Fruit fly (Drosophila melanogaster) whole organism, embryonic: ENCODE data around the gene CG7497.
A peak's percentile ranks its signal among the peaks of the same experiment; 100 is the strongest.

Experiments
- Aef1 ChIP-seq: fragments of 200-800 bp; sonication (Bioruptor generic); IDR thresholded peaks from 3 replicates; pipeline ENCODE4 v1.3.6; 2022; ENCODE audit warnings: missing biosample characterization, missing genetic modification characterization
- Atf-2 ChIP-seq: fragments of 200-800 bp; sonication (Bioruptor generic); optimal IDR thresholded peaks from 2 replicates; lab custom pipeline; 2016; ENCODE audit warnings: missing biosample characterization, missing genetic modification characterization
- Blimp-1 ChIP-seq: fragments of 200-800 bp; sonication (Bioruptor generic); optimal IDR thresholded peaks from 3 replicates; lab custom pipeline; 2018; ENCODE audit warnings: missing biosample characterization, missing genetic modification characterization, mild to moderate bottlenecking, moderate library complexity, missing genetic modification reagents
- BtbVII ChIP-seq: fragments of 200-800 bp; sonication (Bioruptor generic); optimal IDR thresholded peaks from 3 replicates; lab custom pipeline; 2017; ENCODE audit warnings: missing biosample characterization, mild to moderate bottlenecking, missing genetic modification characterization
- C15 ChIP-seq: fragments of 200-800 bp; sonication (Bioruptor generic); IDR thresholded peaks from 3 replicates; pipeline ENCODE4 v1.3.6; 2022; ENCODE audit warnings: missing biosample characterization, missing genetic modification characterization
- CG10462 ChIP-seq: fragments of 200-800 bp; sonication (Bioruptor generic); optimal IDR thresholded peaks from 2 replicates; lab custom pipeline; 2016; ENCODE audit warnings: missing biosample characterization, missing genetic modification characterization
- CG10979 ChIP-seq: fragments of 200-800 bp; sonication (Bioruptor generic); optimal IDR thresholded peaks from 2 replicates; lab custom pipeline; 2018; ENCODE audit warnings: missing biosample characterization, mild to moderate bottlenecking, missing genetic modification characterization, moderate library complexity
- CG11398 ChIP-seq: fragments of 200-800 bp; sonication (Bioruptor generic); optimal IDR thresholded peaks from 2 replicates; lab custom pipeline; 2016; ENCODE audit warnings: missing biosample characterization, missing genetic modification characterization
- CG12071 ChIP-seq: fragments of 200-800 bp; sonication (Bioruptor generic); optimal IDR thresholded peaks from 3 replicates; lab custom pipeline; 2018; ENCODE audit warnings: missing biosample characterization, mild to moderate bottlenecking, missing genetic modification characterization
- CG13296 ChIP-seq: fragments of 200-800 bp; sonication (Bioruptor generic); optimal IDR thresholded peaks from 3 replicates; lab custom pipeline; 2018; ENCODE audit warnings: missing biosample characterization, mild to moderate bottlenecking, missing genetic modification characterization
- CG1529 ChIP-seq: fragments of 200-800 bp; sonication (Bioruptor generic); optimal IDR thresholded peaks from 3 replicates; lab custom pipeline; 2018; ENCODE audit warnings: missing biosample characterization, missing genetic modification characterization
- CG1602 ChIP-seq: fragments of 200-800 bp; sonication (Bioruptor generic); optimal IDR thresholded peaks from 3 replicates; lab custom pipeline; 2016; ENCODE audit warnings: missing biosample characterization, missing genetic modification characterization
- CG17328 ChIP-seq: fragments of 200-800 bp; sonication (Bioruptor generic); IDR thresholded peaks from 2 replicates; pipeline ENCODE4 v1.3.6; 2022; ENCODE audit warnings: missing biosample characterization, missing genetic modification characterization
- CG18262 ChIP-seq: fragments of 200-800 bp; optimal IDR thresholded peaks from 3 replicates; lab custom pipeline; 2019; ENCODE audit warnings: missing biosample characterization, mild to moderate bottlenecking, missing genetic modification characterization, moderate library complexity
- CG18599 ChIP-seq: fragments of 200-800 bp; sonication (Bioruptor generic); optimal IDR thresholded peaks from 3 replicates; lab custom pipeline; 2017; ENCODE audit warnings: missing biosample characterization, missing genetic modification characterization, mild to moderate bottlenecking, moderate library complexity, missing genetic modification reagents
- CG3281 ChIP-seq: fragments of 200-800 bp; sonication (Bioruptor generic); optimal IDR thresholded peaks from 3 replicates; lab custom pipeline; 2017; ENCODE audit warnings: missing biosample characterization, mild to moderate bottlenecking, missing genetic modification characterization
- CG4820 ChIP-seq: fragments of 200-800 bp; sonication (Bioruptor generic); optimal IDR thresholded peaks from 3 replicates; lab custom pipeline; 2016; ENCODE audit warnings: missing biosample characterization, missing genetic modification characterization
- CG5180 ChIP-seq: fragments of 200-800 bp; sonication (Bioruptor generic); optimal IDR thresholded peaks from 3 replicates; lab custom pipeline; 2017; ENCODE audit warnings: missing biosample characterization, missing genetic modification characterization, mild to moderate bottlenecking, moderate library complexity, missing genetic modification reagents
- CG6175 ChIP-seq: fragments of 200-800 bp; sonication (Bioruptor generic); IDR thresholded peaks from 3 replicates; pipeline ENCODE4 v1.3.6; 2022; ENCODE audit warnings: missing biosample characterization, missing genetic modification characterization
- CG8478 ChIP-seq: fragments of >200 bp; optimal IDR thresholded peaks from 2 replicates; lab custom pipeline; 2018
- CG8944 ChIP-seq: fragments of 200-800 bp; sonication (Bioruptor generic); optimal IDR thresholded peaks from 3 replicates; lab custom pipeline; 2016; ENCODE audit warnings: missing biosample characterization, missing genetic modification characterization
- CG9727 ChIP-seq: fragments of 200-800 bp; sonication (Bioruptor generic); optimal IDR thresholded peaks from 3 replicates; lab custom pipeline; 2017; ENCODE audit warnings: missing biosample characterization, mild to moderate bottlenecking, missing genetic modification characterization
- CG9932 ChIP-seq: fragments of 200-800 bp; sonication (Bioruptor generic); IDR thresholded peaks from 2 replicates; pipeline ENCODE4 v1.3.6; 2022; ENCODE audit warnings: missing biosample characterization, missing genetic modification characterization
- Chrac-16 ChIP-seq: fragments of 200-800 bp; sonication (Bioruptor generic); optimal IDR thresholded peaks from 3 replicates; lab custom pipeline; 2016; ENCODE audit warnings: missing biosample characterization, missing genetic modification characterization
- Dll ChIP-seq: fragments of 200-800 bp; sonication (Bioruptor generic); IDR thresholded peaks from 4 replicates; pipeline ENCODE4 v1.3.6; 2022; ENCODE audit warnings: missing biosample characterization, missing genetic modification characterization; ENCODE audit not compliant: partially characterized antibody
- E2f1 ChIP-seq: fragments of 200-800 bp; sonication (Bioruptor generic); IDR thresholded peaks from 2 replicates; pipeline ENCODE4 v1.3.6; 2022; ENCODE audit warnings: missing biosample characterization, missing genetic modification characterization
- Hmx ChIP-seq: fragments of 200-800 bp; sonication (Bioruptor generic); optimal IDR thresholded peaks from 2 replicates; lab custom pipeline; 2016; ENCODE audit warnings: missing biosample characterization, missing genetic modification characterization
- Lhr ChIP-seq: fragments of 200-800 bp; sonication (Bioruptor generic); optimal IDR thresholded peaks from 3 replicates; lab custom pipeline; 2017; ENCODE audit warnings: mild to moderate bottlenecking, missing biosample characterization, missing genetic modification reagents, missing genetic modification characterization
- Lim3 ChIP-seq: fragments of 200-800 bp; sonication (Bioruptor generic); IDR thresholded peaks from 2 replicates; pipeline ENCODE4 v1.3.6; 2022; ENCODE audit warnings: missing biosample characterization, missing genetic modification characterization
- Lpt ChIP-seq: fragments of >200 bp; optimal IDR thresholded peaks from 2 replicates; lab custom pipeline; 2018; ENCODE audit warnings: missing biosample characterization, missing genetic modification characterization
- Opbp ChIP-seq: fragments of 200-800 bp; sonication (Bioruptor generic); IDR thresholded peaks from 3 replicates; pipeline ENCODE4 v1.3.6; 2022; ENCODE audit warnings: missing biosample characterization, missing genetic modification characterization; ENCODE audit not compliant: partially characterized antibody
- Poxn ChIP-seq: fragments of 200-800 bp; sonication (Bioruptor generic); IDR thresholded peaks from 2 replicates; pipeline ENCODE4 v1.3.6; 2022; ENCODE audit warnings: missing biosample characterization, missing genetic modification characterization
- Scr ChIP-seq: fragments of 200-800 bp; sonication (Bioruptor generic); IDR thresholded peaks from 2 replicates; pipeline ENCODE4 v1.3.6; 2022; ENCODE audit warnings: missing biosample characterization, missing genetic modification characterization; ENCODE audit not compliant: partially characterized antibody
- Usf ChIP-seq: fragments of 200-800 bp; sonication (Bioruptor generic); optimal IDR thresholded peaks from 2 replicates; lab custom pipeline; 2017; ENCODE audit warnings: missing genotype, missing biosample characterization, missing genetic modification characterization
- amos ChIP-seq: fragments of 200-800 bp; sonication (Bioruptor generic); IDR thresholded peaks from 2 replicates; pipeline ENCODE4 v1.3.6; 2022; ENCODE audit warnings: missing biosample characterization, missing genetic modification characterization; ENCODE audit not compliant: partially characterized antibody
- ase ChIP-seq: fragments of 200-800 bp; sonication (Bioruptor generic); IDR thresholded peaks from 3 replicates; pipeline ENCODE4 v1.3.6; 2022; ENCODE audit warnings: missing biosample characterization, missing genetic modification characterization
- cg ChIP-seq: fragments of 200-800 bp; sonication (Bioruptor generic); optimal IDR thresholded peaks from 3 replicates; lab custom pipeline; 2019; ENCODE audit warnings: missing biosample characterization, mild to moderate bottlenecking, missing genetic modification characterization, moderate library complexity
- chif ChIP-seq, 2 experiments: fragments of 200-800 bp; sonication (Bioruptor generic); optimal IDR thresholded peaks; 3 replicates each; lab custom pipeline; 2016; ENCODE audit warnings: missing biosample characterization in 2 of 2, missing genetic modification characterization in 2 of 2
- crc ChIP-seq: fragments of 200-800 bp; sonication (Bioruptor generic); optimal IDR thresholded peaks from 2 replicates; lab custom pipeline; 2016; ENCODE audit warnings: missing biosample characterization, missing genetic modification characterization
- ems ChIP-seq: fragments of 200-800 bp; sonication (Bioruptor generic); optimal IDR thresholded peaks from 3 replicates; lab custom pipeline; 2016; ENCODE audit warnings: missing biosample characterization, missing genetic modification characterization
- ewg ChIP-seq: fragments of 200-800 bp; sonication (Bioruptor generic); optimal IDR thresholded peaks from 3 replicates; lab custom pipeline; 2017; ENCODE audit warnings: mild to moderate bottlenecking, missing biosample characterization, missing genetic modification reagents, missing genetic modification characterization
- fu2 ChIP-seq: fragments of 200-800 bp; sonication (Bioruptor generic); optimal IDR thresholded peaks from 2 replicates; lab custom pipeline; 2016; ENCODE audit warnings: missing biosample characterization, missing genetic modification characterization
- gce ChIP-seq: fragments of 200-800 bp; sonication (Bioruptor generic); IDR thresholded peaks from 3 replicates; pipeline ENCODE4 v1.3.6; 2022; ENCODE audit warnings: missing biosample characterization, missing genetic modification characterization
- hth ChIP-seq: fragments of >200 bp; optimal IDR thresholded peaks from 2 replicates; lab custom pipeline; 2017; ENCODE audit warnings: inconsistent platforms
- jumu ChIP-seq: fragments of 200-800 bp; sonication (Bioruptor generic); optimal IDR thresholded peaks from 3 replicates; lab custom pipeline; 2016; ENCODE audit warnings: missing biosample characterization, missing genetic modification characterization
- odd ChIP-seq: fragments of 200-800 bp; sonication (Bioruptor generic); optimal IDR thresholded peaks from 2 replicates; lab custom pipeline; 2017; ENCODE audit warnings: missing biosample characterization, mild to moderate bottlenecking, missing genetic modification characterization
- phol ChIP-seq: fragments of 200-800 bp; sonication (Bioruptor generic); optimal IDR thresholded peaks from 3 replicates; lab custom pipeline; 2018; ENCODE audit warnings: missing biosample characterization, mild to moderate bottlenecking, missing genetic modification characterization, moderate library complexity
- pnt ChIP-seq: fragments of 200-800 bp; sonication (Bioruptor generic); optimal IDR thresholded peaks from 3 replicates; lab custom pipeline; 2016; ENCODE audit warnings: missing biosample characterization, missing genetic modification characterization
- seq ChIP-seq: fragments of 200-800 bp; sonication (Bioruptor generic); IDR thresholded peaks from 2 replicates; pipeline ENCODE4 v1.3.6; 2022; ENCODE audit warnings: missing biosample characterization, missing genetic modification characterization
- tx ChIP-seq: fragments of 200-800 bp; sonication (Bioruptor generic); optimal IDR thresholded peaks from 2 replicates; lab custom pipeline; 2016; ENCODE audit warnings: missing biosample characterization, missing genetic modification characterization

The CG7497 gene

DNA sequence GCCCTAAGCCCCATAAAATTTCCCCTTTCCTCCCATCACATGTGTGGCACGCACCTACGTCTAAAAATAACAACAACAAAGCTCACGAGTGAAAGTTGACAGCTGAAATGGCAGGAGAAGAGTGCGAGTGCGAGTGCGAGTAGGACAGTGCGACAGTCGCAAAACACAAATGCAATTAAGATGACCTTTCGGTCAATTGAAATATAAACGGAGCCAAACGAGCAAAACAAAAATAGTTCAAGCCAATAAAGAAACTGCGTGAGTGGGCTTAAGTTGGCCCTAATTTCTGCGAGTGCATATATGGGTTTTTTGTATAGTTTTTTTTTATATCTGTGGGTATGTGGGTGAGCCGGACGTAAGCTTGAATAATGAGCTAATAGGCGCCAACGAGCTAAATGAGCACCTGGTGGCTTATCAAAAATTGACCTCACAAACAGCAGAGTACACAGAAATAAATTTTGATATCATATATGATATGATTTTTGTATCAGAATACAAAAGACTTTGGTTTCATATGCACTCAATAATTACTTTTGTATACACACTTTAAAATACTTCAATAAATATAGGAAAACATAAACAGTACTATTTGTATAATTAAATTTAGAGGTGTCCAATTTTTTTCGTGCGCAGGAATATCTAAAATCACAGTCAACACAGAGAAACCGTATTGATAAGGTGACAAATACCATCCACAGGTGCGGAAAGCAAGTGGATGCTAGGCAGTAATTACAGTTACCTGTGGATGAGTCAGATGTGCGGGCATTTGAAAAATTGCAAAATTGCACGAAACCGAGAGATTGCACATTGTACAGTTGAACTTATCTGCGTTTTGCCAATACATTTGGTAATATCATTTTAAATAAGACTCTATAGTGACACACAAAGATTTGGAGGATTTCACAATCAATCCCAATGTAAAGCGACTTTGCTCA, 18.7 kb downstream of the CG7497 start (continued):
- TF ChIP-seq CG1602 = no peak
- TF ChIP-seq chif (GFP tag; optimal IDR thresholded peaks at IDR 0.05; lab: Kevin White, UChicago) = no peak
- TF ChIP-seq tx = no peak
- no peak for TF ChIP-seq Chrac-16 (GFP tag; lab: Kevin White, UChicago)
- TF ChIP-seq CG18262 = peak; percentile 11
- no peak for TF ChIP-seq pnt (GFP tag; lab: Kevin White, UChicago)
- peak; percentile 3 for TF ChIP-seq CG8944 (GFP tag; lab: Kevin White, UChicago)
- TF ChIP-seq CG9727 (GFP tag; lab: Kevin White, UChicago) = no peak
- TF ChIP-seq Poxn (GFP tag; lab: Robert Waterston, UW) = no peak
- TF ChIP-seq ewg = no peak
- no peak for TF ChIP-seq ase
- no peak for TF ChIP-seq hth
- no peak for TF ChIP-seq crc (GFP tag; lab: Kevin White, UChicago)
- TF ChIP-seq Blimp-1 (GFP tag; lab: Kevin White, UChicago) = peak; percentile 89
- TF ChIP-seq Opbp (GFP tag; lab: Robert Waterston, UW) = no peak
- TF ChIP-seq Atf-2 (GFP tag; lab: Kevin White, UChicago) = peak; percentile 9
- TF ChIP-seq Lim3 (GFP tag; lab: Robert Waterston, UW) = no peak
- no peak for TF ChIP-seq Hmx (GFP tag; lab: Kevin White, UChicago)
- no peak for TF ChIP-seq gce
- TF ChIP-seq jumu (GFP tag; lab: Kevin White, UChicago) = no peak
- no peak for TF ChIP-seq odd (GFP tag; lab: Kevin White, UChicago)
- no peak for TF ChIP-seq Dll (GFP tag; lab: Robert Waterston, UW)
- no peak for TF ChIP-seq C15
- TF ChIP-seq amos (GFP tag; lab: Robert Waterston, UW) = no peak
- peak; percentile 22 for TF ChIP-seq CG3281 (GFP tag; lab: Kevin White, UChicago)
- TF ChIP-seq CG6175 = no peak
- peak; percentile 12 for TF ChIP-seq CG1529 (GFP tag; lab: Kevin White, UChicago)
- TF ChIP-seq phol (tag; lab: Kevin White, UChicago) = peak; percentile 27
- no peak for TF ChIP-seq CG11398 (GFP tag; lab: Kevin White, UChicago)
- TF ChIP-seq CG9932 (GFP tag; lab: Robert Waterston, UW) = no peak
- TF ChIP-seq CG13296 (GFP tag; lab: Kevin White, UChicago) = peak; percentile 33
- TF ChIP-seq Scr (GFP tag; lab: Robert Waterston, UW) = no peak
- TF ChIP-seq CG18599 (GFP tag; lab: Kevin White, UChicago) = peak; percentile 6
- no peak for TF ChIP-seq seq (GFP tag; lab: Robert Waterston, UW)
- TF ChIP-seq CG4820 (GFP tag; lab: Kevin White, UChicago) = no peak
- no peak for TF ChIP-seq BtbVII (GFP tag; lab: Kevin White, UChicago)
- TF ChIP-seq cg (GFP tag; lab: Kevin White, UChicago) = no peak
- no peak for TF ChIP-seq CG10979 (tag; lab: Kevin White, UChicago)
- TF ChIP-seq CG17328 (GFP tag; lab: Robert Waterston, UW) = peak; percentile 45; the same call in 1 of the 2 replicates
- no peak for TF ChIP-seq fu2 (GFP tag; lab: Kevin White, UChicago)
- no peak for TF ChIP-seq CG10462 (GFP tag; lab: Kevin White, UChicago)
- no peak for TF ChIP-seq ems
- no peak for TF ChIP-seq Lpt
- no peak for TF ChIP-seq Lhr (GFP tag; lab: Kevin White, UChicago)
- no peak for TF ChIP-seq CG12071 (GFP tag; lab: Kevin White, UChicago)
- no peak for TF ChIP-seq E2f1 (GFP tag; lab: Robert Waterston, UW)
- TF ChIP-seq CG5180 (GFP tag; lab: Kevin White, UChicago) = no peak
- TF ChIP-seq Aef1 (GFP tag; lab: Robert Waterston, UW) = no peak
- no peak for TF ChIP-seq CG8478 (lab: Kevin White, UChicago)
- no peak for TF ChIP-seq Usf
